Fruit fly (Drosophila melanogaster) S2 (cell line): ENCODE results near the gene Qsox4.
A peak's percentile ranks its signal among the peaks of the same experiment; 100 is the strongest.

ENCODE experiments used
- CG8478 ChIP-seq: fragments of >200 bp; optimal IDR thresholded peaks from 2 replicates; lab custom pipeline; 2018
- CTCF ChIP-seq, 2 experiments: fragments of >200 bp; optimal IDR thresholded peaks; 2 replicates each; lab custom pipeline; 2018

The Qsox4 gene

DNA sequence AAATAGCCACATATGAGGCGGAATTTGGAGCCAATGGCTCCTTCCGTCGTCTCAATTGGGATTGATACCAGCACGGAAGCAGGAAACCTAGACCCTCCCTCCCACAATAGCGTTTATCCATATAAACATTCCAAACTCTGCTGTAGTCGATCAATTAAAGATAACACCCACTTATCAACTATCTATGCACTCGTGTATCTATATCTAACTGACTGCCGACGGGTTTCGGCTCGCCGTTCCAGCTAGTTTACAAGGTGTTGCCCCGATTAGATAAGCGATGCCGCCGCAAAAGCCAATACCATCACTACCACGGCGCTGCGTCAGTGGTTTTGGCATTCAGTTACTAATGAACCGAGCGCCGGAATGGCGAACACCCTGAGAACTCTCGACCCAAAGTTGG, 8.6 kb downstream of the Qsox4 start, which contains the start of gene CG10300:
Gene CG10300, plus strand, starts transcription at position 333 of the 400 bp plus-strand sequence.
- no peak for TF ChIP-seq CG8478 (lab: Kevin White, UChicago)
- TF ChIP-seq CTCF (optimal IDR thresholded peaks at IDR 0.05; lab: Kevin White, UChicago): no peak

DNA sequence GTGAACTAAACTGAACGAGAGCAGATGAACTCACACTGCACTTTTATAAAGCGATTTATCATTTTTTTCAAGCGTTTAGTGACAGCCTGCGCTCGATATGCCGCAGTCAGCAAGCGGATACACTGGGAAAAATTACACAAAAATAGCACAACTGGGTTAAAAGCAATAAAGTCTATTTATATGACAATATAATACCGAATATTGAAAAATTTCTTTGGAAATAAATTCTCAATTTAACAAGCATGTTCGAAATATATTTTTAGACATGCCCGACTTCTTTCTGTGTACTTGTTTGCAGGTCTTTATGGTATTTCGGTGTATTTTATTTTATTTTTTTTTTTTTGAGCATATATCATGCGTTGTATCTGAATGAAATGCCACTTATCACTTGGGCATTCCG, 11.3 kb downstream of the Qsox4 start:
- TF ChIP-seq CTCF (optimal IDR thresholded peaks at IDR 0.05; lab: Kevin White, UChicago) (no peak), CG8478 (lab: Kevin White, UChicago) (no peak)

DNA sequence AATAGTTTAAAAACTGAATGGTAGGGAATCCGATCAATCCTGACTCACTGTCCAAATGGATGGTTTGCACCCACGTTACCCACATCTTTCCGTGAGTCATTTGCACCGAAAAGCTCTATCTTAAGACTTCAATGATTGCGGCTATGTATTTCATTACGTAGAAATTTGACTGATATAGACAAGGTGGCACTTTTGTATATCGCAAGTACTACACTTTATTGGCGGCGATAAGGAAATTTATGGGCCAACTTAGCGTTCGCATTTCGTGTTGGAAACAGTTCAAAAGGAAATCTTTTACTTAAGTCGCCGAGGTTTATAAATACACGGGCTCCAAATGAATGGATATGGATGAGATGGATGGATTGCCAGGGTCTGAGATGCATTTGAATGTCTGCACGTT, 12.3 kb downstream of the Qsox4 start:
- no peak for TF ChIP-seq CTCF (optimal IDR thresholded peaks at IDR 0.05; lab: Kevin White, UChicago)

DNA sequence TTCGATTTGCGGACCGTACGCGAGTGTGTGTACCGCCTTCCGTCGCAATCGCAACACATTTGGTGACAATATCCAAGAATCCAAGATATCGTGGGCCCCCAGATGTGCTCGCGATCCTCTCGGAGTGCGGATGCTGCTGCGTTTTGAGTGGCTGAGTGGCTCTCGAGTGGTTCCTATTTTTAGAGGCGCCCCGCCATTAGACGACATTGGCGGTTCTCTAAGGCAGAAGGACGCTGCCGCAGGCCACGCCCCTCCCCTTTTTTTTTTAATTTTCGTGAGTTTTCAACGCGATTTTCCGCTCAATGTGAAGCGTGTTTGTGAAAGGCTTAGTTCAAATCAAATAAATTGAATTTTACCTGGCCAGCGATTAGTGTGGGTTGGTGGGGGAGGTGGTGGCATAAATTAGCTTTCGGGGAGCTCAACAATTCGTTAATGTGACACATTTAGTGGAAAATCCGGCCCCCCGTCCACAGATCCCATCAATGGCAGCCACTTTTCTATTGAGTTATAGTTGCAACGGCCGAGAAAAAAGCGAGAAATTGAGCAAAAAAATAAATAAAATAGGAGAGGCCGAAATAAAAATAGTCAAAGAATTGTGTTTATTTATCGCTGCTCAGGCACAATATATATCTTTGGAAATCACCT, 15.9 kb downstream of the Qsox4 start, which contains the start of gene nau:
Gene nau, minus strand, starts transcription at position 61 of the 645 bp plus-strand sequence.
- TF ChIP-seq CTCF (optimal IDR thresholded peaks at IDR 0.05; lab: Kevin White, UChicago) (no peak), CG8478 (lab: Kevin White, UChicago) (no peak)

DNA sequence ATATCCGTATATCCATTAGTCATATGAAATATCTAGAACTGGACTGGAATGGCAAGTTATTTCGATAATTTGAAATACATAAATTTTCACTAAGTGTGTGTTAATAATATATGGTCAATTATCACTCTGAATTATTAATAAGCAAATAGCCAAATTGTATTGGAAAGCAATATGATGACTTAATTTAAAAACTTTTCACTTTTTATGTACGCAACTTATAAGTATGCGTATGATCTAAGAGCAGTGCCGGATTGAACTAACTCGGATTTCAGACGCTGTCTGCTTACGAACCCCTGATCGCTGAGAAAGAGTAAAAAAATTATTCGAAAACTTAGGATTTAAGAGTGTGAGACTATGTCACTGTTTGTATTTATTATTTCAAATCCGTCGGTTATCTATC, 19.0 kb downstream of the Qsox4 start, which contains the start of gene CG10232:
Gene CG10232, minus strand, starts transcription at position 101 of the 400 bp plus-strand sequence.
- TF ChIP-seq CG8478 (lab: Kevin White, UChicago) (no peak), CTCF (optimal IDR thresholded peaks at IDR 0.05; lab: Kevin White, UChicago) (no peak)

DNA sequence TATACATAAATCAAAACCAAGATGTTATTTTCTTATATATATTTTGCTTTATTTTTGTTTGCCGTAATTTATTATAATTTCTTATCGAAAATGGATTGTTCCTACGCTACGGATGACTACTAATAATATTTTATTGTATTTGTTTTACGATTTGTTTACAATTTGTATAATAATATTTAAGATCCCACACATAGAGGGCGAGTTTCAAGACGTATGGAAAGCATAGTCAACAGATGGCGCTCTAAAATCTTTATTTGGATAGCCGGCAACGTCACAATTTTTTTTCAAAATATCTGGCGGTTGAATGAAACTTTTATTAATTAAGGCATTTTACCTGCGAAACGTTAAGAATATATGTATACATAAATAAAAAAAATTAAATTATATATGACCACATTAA, 19.4 kb downstream of the Qsox4 start:
- TF ChIP-seq CG8478 (lab: Kevin White, UChicago): no peak
- TF ChIP-seq CTCF (optimal IDR thresholded peaks at IDR 0.05; lab: Kevin White, UChicago): peak; percentile 54 to 90

DNA sequence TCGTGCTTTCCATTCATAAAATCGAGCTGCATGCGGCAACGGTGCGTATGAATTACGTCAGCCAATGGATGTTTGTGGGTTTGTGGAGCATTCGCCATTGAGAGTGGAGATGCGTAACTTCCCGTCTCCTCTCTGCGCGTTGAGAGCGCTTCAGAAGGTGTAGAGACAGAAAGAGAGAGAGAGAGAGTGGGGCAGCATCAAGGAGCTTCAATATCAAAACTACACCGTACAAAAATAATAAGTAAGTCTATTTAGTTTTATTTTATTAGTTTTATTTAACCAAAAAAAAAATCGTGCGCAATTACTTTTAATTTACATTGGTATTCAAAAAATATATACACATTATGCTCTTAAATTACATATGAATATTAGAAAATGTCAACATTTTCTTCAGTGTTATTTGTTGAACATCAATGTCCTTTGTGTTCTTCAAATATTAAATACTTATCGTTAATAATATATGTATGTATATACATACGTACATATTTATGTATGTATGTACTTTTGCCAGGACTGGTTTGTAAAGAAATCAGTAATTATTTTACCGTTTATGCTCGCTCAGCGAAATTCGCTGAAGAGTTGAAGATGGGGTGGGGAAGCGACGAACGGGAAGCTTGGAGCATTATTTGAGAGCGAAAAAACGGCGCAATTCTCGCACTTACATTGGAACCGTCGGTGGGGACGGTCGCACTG, 20.3 kb downstream of the Qsox4 start, which contains the start of gene CG10365:
Gene CG10365, plus strand, starts transcription at position 652 of the 693 bp plus-strand sequence.
- TF ChIP-seq CTCF (optimal IDR thresholded peaks at IDR 0.05; lab: Kevin White, UChicago): no peak

DNA sequence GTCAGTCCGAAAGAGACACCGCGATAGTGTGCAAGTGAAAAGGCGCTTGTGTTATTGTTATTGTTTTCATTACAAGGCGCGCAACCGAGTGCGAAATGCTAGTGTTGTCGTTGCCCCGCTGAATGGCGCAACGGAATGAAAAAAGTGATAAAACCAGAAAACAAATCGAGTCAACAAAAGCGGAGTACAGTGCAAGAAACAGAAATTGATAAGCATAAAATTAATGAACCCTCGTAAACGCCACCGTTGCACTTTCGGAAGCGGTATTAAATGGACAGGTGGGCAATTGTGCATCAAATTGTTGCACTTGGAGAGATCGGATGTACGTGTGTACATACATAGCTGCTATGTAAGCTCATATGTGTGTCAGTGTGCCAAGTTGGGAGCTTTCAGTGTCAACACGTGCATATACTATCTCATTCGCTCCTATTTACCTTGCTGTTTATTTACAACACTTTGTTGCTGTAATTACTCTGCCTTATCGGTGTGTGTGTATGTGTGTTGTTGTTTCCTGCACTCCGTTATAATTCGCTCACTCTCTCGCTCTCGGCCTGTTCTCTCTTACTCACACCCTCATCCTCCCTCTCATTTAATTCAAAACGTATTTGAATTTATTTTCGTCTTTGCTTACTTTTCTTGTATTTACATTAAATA, 20.9 kb downstream of the Qsox4 start:
- TF ChIP-seq CTCF (optimal IDR thresholded peaks at IDR 0.05; lab: Kevin White, UChicago) (no peak), CG8478 (lab: Kevin White, UChicago) (no peak)

DNA sequence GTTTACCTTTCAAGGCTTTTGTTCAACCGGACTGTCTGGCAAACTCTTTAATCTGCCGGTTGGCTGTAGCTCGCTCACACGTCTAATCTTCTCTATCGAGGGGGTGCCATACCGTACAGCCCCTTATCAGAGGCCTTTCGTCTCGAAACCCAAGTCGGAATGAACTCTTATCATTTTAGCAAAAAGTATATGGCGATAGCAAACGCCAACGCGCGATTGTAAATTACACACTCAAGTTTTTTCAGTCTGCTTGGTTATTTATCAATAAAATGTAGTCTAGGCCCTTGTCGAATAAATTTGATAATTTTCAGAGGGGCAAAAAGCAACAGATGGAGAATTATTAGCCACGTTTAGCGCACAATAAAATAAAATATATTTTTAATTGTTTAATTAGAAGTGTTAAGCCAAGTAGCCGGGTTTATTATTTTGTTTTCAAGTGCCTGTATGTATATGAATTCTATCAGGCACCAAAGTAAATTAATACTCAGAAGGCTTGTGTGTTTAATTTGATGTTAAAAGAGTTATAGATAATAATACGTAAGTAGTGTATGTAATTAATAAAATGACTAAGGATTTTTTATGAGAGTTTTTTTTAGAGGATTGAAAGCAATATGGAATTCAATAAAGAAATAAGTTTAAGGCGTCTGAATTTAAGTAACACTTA, 22.4 kb downstream of the Qsox4 start:
- TF ChIP-seq CG8478 (lab: Kevin White, UChicago): no peak
- TF ChIP-seq CTCF (optimal IDR thresholded peaks at IDR 0.05; lab: Kevin White, UChicago): no peak

DNA sequence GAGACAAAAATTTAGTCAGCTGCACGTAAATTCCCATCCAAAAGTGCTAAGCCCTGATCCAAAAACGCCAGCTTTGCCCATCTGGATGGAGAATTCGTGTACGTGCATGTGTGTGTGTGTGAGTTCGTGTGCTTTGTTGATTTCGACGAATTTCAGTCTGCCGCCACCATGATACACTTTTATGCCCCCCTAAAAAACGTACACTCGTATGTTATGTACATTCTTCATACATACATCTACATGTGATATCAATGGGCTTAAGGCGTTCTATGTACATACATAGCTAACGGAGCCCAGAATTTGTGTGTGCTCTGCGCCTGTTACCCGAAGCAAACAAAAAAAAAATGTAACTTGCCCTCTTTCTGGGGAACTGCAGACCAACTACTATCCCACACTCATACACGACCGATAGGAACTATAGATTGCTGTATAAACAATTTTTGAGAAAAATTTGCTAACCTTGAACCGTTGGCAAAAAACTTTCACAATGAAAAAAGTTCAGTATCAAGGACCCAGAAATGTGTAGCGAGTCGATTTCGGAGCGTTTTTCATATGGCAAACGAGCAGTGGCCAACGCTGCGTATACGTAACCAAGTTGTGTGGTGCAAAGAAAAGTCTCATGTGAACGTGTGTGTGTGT, 23.3 kb downstream of the Qsox4 start:
- TF ChIP-seq CTCF (optimal IDR thresholded peaks at IDR 0.05; lab: Kevin White, UChicago): no peak

DNA sequence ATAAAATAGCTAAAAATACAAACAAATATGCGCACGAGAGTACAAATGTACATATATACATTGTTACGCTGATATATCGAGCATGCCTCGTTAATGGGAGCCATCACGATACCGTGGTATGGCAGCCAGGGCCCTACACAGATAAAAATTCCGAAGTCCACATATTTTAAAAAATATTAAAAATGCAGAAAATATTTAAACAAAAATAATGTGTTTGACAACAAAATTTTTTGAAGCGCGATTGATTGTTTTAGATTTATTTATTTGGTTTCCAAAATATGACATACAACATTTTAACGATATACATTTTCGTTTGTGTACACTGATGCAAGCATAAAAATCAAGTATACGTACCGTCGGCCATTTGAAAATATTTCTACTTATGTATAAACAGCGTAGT, 24.2 kb downstream of the Qsox4 start:
- TF ChIP-seq CG8478 (lab: Kevin White, UChicago): no peak

DNA sequence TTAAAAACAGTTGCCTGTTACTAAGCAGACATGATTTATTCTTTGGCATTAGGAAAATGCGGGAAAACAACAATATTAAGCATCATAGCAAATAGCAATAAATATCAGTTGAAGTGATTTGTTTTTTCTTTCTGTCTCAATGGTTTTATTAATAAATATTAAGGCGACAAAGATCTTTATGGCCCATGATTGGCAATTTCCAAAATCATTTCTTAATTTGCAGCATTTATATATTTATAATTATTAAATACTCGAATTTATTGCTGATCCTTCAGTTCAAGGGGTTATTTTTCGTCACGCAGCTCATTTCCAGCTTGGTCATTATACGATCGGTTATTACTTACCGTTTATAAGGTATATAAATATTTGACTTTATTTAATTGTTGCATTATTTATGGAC, 25.1 kb downstream of the Qsox4 start:
- no peak for TF ChIP-seq CTCF (optimal IDR thresholded peaks at IDR 0.05; lab: Kevin White, UChicago)
- TF ChIP-seq CG8478 (lab: Kevin White, UChicago): no peak

DNA sequence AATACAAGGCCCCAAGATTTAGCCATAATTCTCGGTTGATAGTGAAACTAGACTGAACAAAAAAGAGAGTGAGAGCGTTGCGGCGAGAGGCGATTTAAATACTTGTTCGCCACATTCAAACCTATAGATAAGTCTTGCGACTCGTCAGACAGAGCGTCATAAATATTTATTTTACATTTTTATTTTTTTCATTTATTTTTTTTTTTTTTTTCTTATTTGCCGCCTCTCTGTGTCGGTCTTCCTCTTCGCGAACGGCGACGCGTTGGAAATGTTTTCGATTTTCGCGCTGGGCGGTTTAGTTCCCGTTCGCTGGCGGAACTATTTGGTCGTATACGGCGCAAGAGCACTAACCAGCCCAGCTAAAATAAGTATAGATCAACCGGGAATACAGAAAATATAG, 25.5 kb downstream of the Qsox4 start:
- TF ChIP-seq CG8478 (lab: Kevin White, UChicago) (no peak), CTCF (optimal IDR thresholded peaks at IDR 0.05; lab: Kevin White, UChicago) (no peak)

DNA sequence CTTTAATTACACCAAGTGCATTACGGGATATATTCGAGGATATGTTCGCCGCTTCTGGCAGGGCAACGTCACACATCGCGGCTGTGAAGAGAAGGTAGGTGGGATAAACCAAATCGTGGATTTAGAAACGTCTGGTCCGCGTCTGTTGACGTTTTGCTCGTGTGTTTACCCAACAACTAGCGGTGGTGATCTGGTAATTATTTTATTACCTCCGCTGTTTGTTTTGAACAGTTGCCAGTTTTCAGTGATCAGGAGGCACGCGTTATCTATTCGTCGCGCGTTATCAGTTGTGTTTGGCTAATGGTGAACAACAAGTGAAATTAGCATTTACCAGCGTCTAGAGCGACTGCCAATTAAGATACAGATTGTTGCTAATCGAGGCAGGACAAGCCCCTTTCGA, 26.5 kb downstream of the Qsox4 start:
- TF ChIP-seq CG8478 (lab: Kevin White, UChicago) (no peak), CTCF (optimal IDR thresholded peaks at IDR 0.05; lab: Kevin White, UChicago) (no peak)
